Worm (Caenorhabditis elegans) whole organism, L2 larva: ENCODE results near the gene ins-39.

Source experiments
- C34F6.9 ChIP-seq: fragments of 150-350 bp; optimal IDR thresholded peaks from 2 replicates; lab custom pipeline; 2014; ENCODE audit warnings: missing biosample characterization, missing genetic modification characterization
- ama-1 ChIP-seq: fragments of 150-350 bp; optimal IDR thresholded peaks from 2 replicates; lab custom pipeline; 2018; ENCODE audit warnings: inconsistent platforms
- blmp-1 ChIP-seq: sonication (generic microtip); optimal IDR thresholded peaks from 2 replicates; lab custom pipeline; 2017; ENCODE audit warnings: missing genetic modification characterization, mild to moderate bottlenecking, missing compliant biosample characterization, antibody characterized with exemption, moderate library complexity; ENCODE audit not compliant: insufficient read depth
- egl-27 ChIP-seq: sonication (generic microtip); optimal IDR thresholded peaks from 3 replicates; lab custom pipeline; 2017; ENCODE audit warnings: missing biosample characterization, missing genetic modification reagents, missing genetic modification characterization
- fos-1 ChIP-seq: fragments of 150-350 bp; optimal IDR thresholded peaks from 2 replicates; lab custom pipeline; 2014; ENCODE audit warnings: missing biosample characterization, missing genetic modification characterization
- lin-11 ChIP-seq: fragments of 150-350 bp; sonication (generic microtip); optimal IDR thresholded peaks from 2 replicates; lab custom pipeline; 2014; ENCODE audit warnings: missing biosample characterization, missing genetic modification characterization, inconsistent platforms, mixed read lengths
- lin-13 ChIP-seq: fragments of 150-350 bp; optimal IDR thresholded peaks from 2 replicates; lab custom pipeline; 2014; ENCODE audit warnings: missing biosample characterization, missing genetic modification reagents, missing genetic modification characterization
- nhr-11 ChIP-seq: fragments of 150-350 bp; optimal IDR thresholded peaks from 2 replicates; lab custom pipeline; 2014; ENCODE audit warnings: missing biosample characterization, missing genetic modification characterization
- nhr-12 ChIP-seq: fragments of 150-350 bp; optimal IDR thresholded peaks from 2 replicates; lab custom pipeline; 2014; ENCODE audit warnings: missing biosample characterization, missing genetic modification characterization
- nhr-23 ChIP-seq: fragments of 150-350 bp; optimal IDR thresholded peaks from 2 replicates; lab custom pipeline; 2014; ENCODE audit warnings: missing biosample characterization, missing genetic modification reagents, missing genetic modification characterization
- nhr-237 ChIP-seq: fragments of 150-350 bp; optimal IDR thresholded peaks from 2 replicates; lab custom pipeline; 2014; ENCODE audit warnings: missing biosample characterization, missing genetic modification characterization
- nhr-77 ChIP-seq: fragments of 150-350 bp; optimal IDR thresholded peaks from 2 replicates; lab custom pipeline; 2014; ENCODE audit warnings: missing biosample characterization, missing genetic modification characterization
- unc-39 ChIP-seq: fragments of 150-350 bp; optimal IDR thresholded peaks from 2 replicates; lab custom pipeline; 2014; ENCODE audit warnings: missing biosample characterization, missing genetic modification characterization
- zag-1 ChIP-seq: fragments of 150-350 bp; optimal IDR thresholded peaks from 2 replicates; lab custom pipeline; 2014; ENCODE audit warnings: missing biosample characterization, missing genetic modification characterization

ce11 chrX:1367416-1367815 is 23.2 kb upstream of the ins-39 start, which contains the start of gene dgn-2:
- TF ChIP-seq nhr-23 (tag; lab: Kevin White, UChicago) (no peak), C34F6.9 (tag; lab: Kevin White, UChicago) (no peak), ama-1 (lab: Kevin White, UChicago) (no peak), unc-39 (tag; lab: Kevin White, UChicago) (no peak), lin-11 (no peak), egl-27 (tag; lab: Kevin White, UChicago) (no peak), nhr-11 (no peak), nhr-77 (tag; lab: Kevin White, UChicago) (no peak), nhr-12 (tag; lab: Kevin White, UChicago) (no peak), lin-13 (GFP tag; lab: Kevin White, UChicago) (no peak), blmp-1 (tag; lab: Kevin White, UChicago) (no peak), nhr-237 (no peak), zag-1 (tag; lab: Kevin White, UChicago) (no peak), fos-1 (tag; lab: Kevin White, UChicago) (no peak)
